Worm (Caenorhabditis elegans): ENCODE measurements around the gene F54D11.4.
"Not testable (repeated sequence)": the region's sequence is repeated elsewhere in the genome, so short reads cannot be mapped to it uniquely, and the experiment has no call there.

The F54D11.4 gene

ce11 chrV:4573824-4574223, 42.1 kb upstream of the F54D11.4 start, which contains the start of gene hpo-39:
Gene hpo-39 (minus strand): TSS chrV:4573924.
- not testable (repeated sequence) for TF ChIP-seq rec-8 (tag; optimal IDR thresholded peaks at IDR 0.05); F57C9.4 (tag; optimal IDR thresholded peaks at IDR 0.05); rpc-1 (optimal IDR thresholded peaks at IDR 0.05); rpc-1 (tag; optimal IDR thresholded peaks at IDR 0.05)

ce11 chrV:4575458-4575857, 40.5 kb upstream of the F54D11.4 start:
- no peak for TF ChIP-seq Y53G8AR.9 (GFP tag; conservative IDR thresholded peaks at IDR 0.05)
- TF ChIP-seq lin-35 (GFP tag; optimal IDR thresholded peaks at IDR 0.05), result no peak
- no peak for TF ChIP-seq F39B2.1 (GFP tag; IDR thresholded peaks at IDR 0.05)
- no peak for TF ChIP-seq chd-7 (tag; optimal IDR thresholded peaks at IDR 0.05)

ce11 chrV:4580594-4580993, 35.4 kb upstream of the F54D11.4 start:
- TF ChIP-seq snpc-3.4 (tag; optimal IDR thresholded peaks at IDR 0.05) (no peak), Y53G8AR.9 (GFP tag; conservative IDR thresholded peaks at IDR 0.05) (no peak), hmg-1.2 (GFP tag; IDR thresholded peaks at IDR 0.05) (no peak), dox-1 (GFP tag; IDR thresholded peaks at IDR 0.05) (no peak), nfyb-1 (GFP tag; IDR thresholded peaks at IDR 0.05) (no peak), unc-62 (GFP tag; optimal IDR thresholded peaks at IDR 0.05) (no peak), ztf-6 (GFP tag; IDR thresholded peaks at IDR 0.05) (no peak), ztf-18 (tag; optimal IDR thresholded peaks at IDR 0.05) (no peak), dpl-1 (GFP tag; optimal IDR thresholded peaks at IDR 0.05) (no peak), nhr-90 (tag; optimal IDR thresholded peaks at IDR 0.05) (no peak), egrh-3 (GFP tag; IDR thresholded peaks at IDR 0.05) (no peak), Y95B8A.8 (GFP tag; IDR thresholded peaks at IDR 0.05) (no peak), ccch-3 (GFP tag; optimal IDR thresholded peaks at IDR 0.05) (no peak), ZK185.1 (tag; optimal IDR thresholded peaks at IDR 0.05; ENCODE audit: poor library complexity, severe bottlenecking) (no peak), F55B11.4 (tag; optimal IDR thresholded peaks at IDR 0.05; ENCODE audit: borderline replicate concordance, insufficient read depth) (no peak), efl-1 (GFP tag; optimal IDR thresholded peaks at IDR 0.05) (no peak), dpff-1 (tag; optimal IDR thresholded peaks at IDR 0.05) (no peak), mcd-1 (GFP tag; IDR thresholded peaks at IDR 0.05) (no peak), attf-5 (GFP tag; optimal IDR thresholded peaks at IDR 0.05) (no peak), aptf-3 (GFP tag; IDR thresholded peaks at IDR 0.05) (no peak)

- TF ChIP-seq mes-4 (tag; optimal IDR thresholded peaks at IDR 0.05) (no peak), hrde-1 (tag; optimal IDR thresholded peaks at IDR 0.05; ENCODE audit: borderline replicate concordance) (no peak), bed-2 (GFP tag; IDR thresholded peaks at IDR 0.05) (no peak), F57C9.4 (tag; optimal IDR thresholded peaks at IDR 0.05) (no peak), snpc-1.1 (tag; optimal IDR thresholded peaks at IDR 0.05; ENCODE audit: insufficient read depth) (no peak)
These were observed 30.9 kb upstream of the F54D11.4 start, which contains the start of gene Y61A9LA.1 for ce11 chrV:4585009-4585408. Gene Y61A9LA.1 (plus strand): TSS chrV:4585309.

ce11 chrV:4590791-4591190, 25.2 kb upstream of the F54D11.4 start:
- TF ChIP-seq mxl-1 (tag; optimal IDR thresholded peaks at IDR 0.05) (no peak), cebp-2 (GFP tag; IDR thresholded peaks at IDR 0.05) (no peak), mcd-1 (GFP tag; IDR thresholded peaks at IDR 0.05) (no peak), zfh-2 (GFP tag; conservative IDR thresholded peaks at IDR 0.05) (no peak), ZK185.1 (tag; optimal IDR thresholded peaks at IDR 0.05; ENCODE audit: poor library complexity, severe bottlenecking) (no peak)

All from whole organism, young adult.